Fruit fly (Drosophila melanogaster): ENCODE results near the gene CG13829.

DNA sequence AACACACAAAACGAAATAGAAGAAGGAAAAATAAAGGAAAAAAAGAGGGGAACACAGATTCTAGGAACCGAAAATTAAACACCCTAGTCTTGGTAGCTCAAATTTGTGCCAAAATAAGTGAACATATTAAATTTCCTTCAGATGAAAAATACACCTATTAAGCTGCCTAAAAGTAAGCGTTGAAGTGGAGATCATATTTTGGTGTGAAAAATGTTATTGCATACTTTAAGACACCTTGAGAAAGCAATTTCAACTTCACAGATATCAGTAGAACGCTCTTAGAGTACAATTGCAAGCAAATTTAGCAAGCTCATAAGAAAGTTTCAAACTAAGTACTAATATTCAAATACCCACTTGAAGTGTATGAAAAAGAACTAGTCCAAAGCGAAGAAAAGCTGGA lies 50.4 kb downstream of the CG13829 start:
- TF ChIP-seq fd96Ca (GFP tag; IDR thresholded peaks at IDR 0.05) = no peak
- no peak for TF ChIP-seq CG32121 (GFP tag; IDR thresholded peaks at IDR 0.05)
- no peak for TF ChIP-seq Snoo (tag; optimal IDR thresholded peaks at IDR 0.05)
- TF ChIP-seq Pif1B (GFP tag; optimal IDR thresholded peaks at IDR 0.05) = no peak

Measured in whole organism, pupa.